Worm (Caenorhabditis elegans) whole organism, late embryonic: Measurements from ENCODE around the gene har-1.

Experiments used
- C08G9.2 ChIP-seq: sonication (generic microtip); optimal IDR thresholded peaks from 2 replicates; lab custom pipeline; 2016; ENCODE audit warnings: mild to moderate bottlenecking, missing genetic modification characterization, moderate library complexity, missing compliant biosample characterization
- F13H6.1 ChIP-seq: sonication (generic microtip); optimal IDR thresholded peaks from 2 replicates; lab custom pipeline; 2016; ENCODE audit warnings: missing genetic modification characterization, missing compliant biosample characterization
- K09A11.1 ChIP-seq: sonication (generic microtip); optimal IDR thresholded peaks from 2 replicates; lab custom pipeline; 2017; ENCODE audit warnings: antibody characterized with exemption, mild to moderate bottlenecking, missing genetic modification characterization, missing compliant biosample characterization; ENCODE audit not compliant: insufficient read depth
- Y22D7AL.16 ChIP-seq: sonication (generic microtip); optimal IDR thresholded peaks from 2 replicates; lab custom pipeline; 2016; ENCODE audit warnings: missing genetic modification characterization, missing compliant biosample characterization
- ceh-14 ChIP-seq: sonication (generic microtip); optimal IDR thresholded peaks from 2 replicates; lab custom pipeline; 2016; ENCODE audit warnings: missing genotype, missing genetic modification characterization, missing compliant biosample characterization
- ceh-18 ChIP-seq: sonication (generic microtip); optimal IDR thresholded peaks from 2 replicates; lab custom pipeline; 2016; ENCODE audit warnings: missing genetic modification characterization, missing compliant biosample characterization
- ceh-2 ChIP-seq: sonication (generic microtip); optimal IDR thresholded peaks from 2 replicates; lab custom pipeline; 2016; ENCODE audit warnings: missing genotype, missing genetic modification characterization, missing compliant biosample characterization
- ceh-31 ChIP-seq: sonication (generic microtip); optimal IDR thresholded peaks from 2 replicates; lab custom pipeline; 2016; ENCODE audit warnings: missing genetic modification characterization, missing compliant biosample characterization
- ceh-45 ChIP-seq: fragments of 200-800 bp; sonication (Bioruptor generic); IDR thresholded peaks from 2 replicates; pipeline ENCODE4 v1.3.6; 2022; ENCODE audit warnings: missing genetic modification reagents, missing genetic modification characterization, missing compliant biosample characterization
- ceh-48 ChIP-seq: sonication (generic microtip); optimal IDR thresholded peaks from 2 replicates; lab custom pipeline; 2016; ENCODE audit warnings: missing genetic modification characterization, inconsistent platforms, missing compliant biosample characterization
- ceh-9 ChIP-seq: sonication (generic microtip); optimal IDR thresholded peaks from 2 replicates; lab custom pipeline; 2016; ENCODE audit warnings: mild to moderate bottlenecking, missing genetic modification characterization, inconsistent platforms, missing compliant biosample characterization
- che-1 ChIP-seq: sonication (generic microtip); optimal IDR thresholded peaks from 2 replicates; lab custom pipeline; 2016; ENCODE audit warnings: mild to moderate bottlenecking, missing genetic modification characterization, missing compliant biosample characterization
- dmd-4 ChIP-seq: sonication (generic microtip); optimal IDR thresholded peaks from 2 replicates; lab custom pipeline; 2016; ENCODE audit warnings: borderline replicate concordance, missing genetic modification characterization, missing compliant biosample characterization
- elt-2 ChIP-seq: sonication (generic microtip); optimal IDR thresholded peaks from 2 replicates; lab custom pipeline; 2016; ENCODE audit warnings: missing genetic modification reagents, missing genetic modification characterization, missing compliant biosample characterization
- elt-4 ChIP-seq: sonication (generic microtip); optimal IDR thresholded peaks from 2 replicates; lab custom pipeline; 2016; ENCODE audit warnings: missing genetic modification characterization, missing compliant biosample characterization
- eyg-1 ChIP-seq: sonication (generic microtip); optimal IDR thresholded peaks from 2 replicates; lab custom pipeline; 2016; ENCODE audit warnings: missing genotype, missing genetic modification characterization, missing compliant biosample characterization
- fax-1 ChIP-seq: sonication (generic microtip); optimal IDR thresholded peaks from 2 replicates; lab custom pipeline; 2016; ENCODE audit warnings: missing genotype, missing genetic modification characterization, missing compliant biosample characterization
- gmeb-2 ChIP-seq: sonication (generic microtip); optimal IDR thresholded peaks from 2 replicates; lab custom pipeline; 2016; ENCODE audit warnings: missing genetic modification characterization, inconsistent platforms, missing compliant biosample characterization
- hlh-13 ChIP-seq: fragments of 200-800 bp; sonication (Bioruptor generic); optimal IDR thresholded peaks from 2 replicates; lab custom pipeline; 2018; ENCODE audit warnings: mild to moderate bottlenecking, missing genetic modification characterization, missing compliant biosample characterization
- hlh-30 ChIP-seq: sonication (generic microtip); optimal IDR thresholded peaks from 2 replicates; lab custom pipeline; 2017; ENCODE audit warnings: antibody characterized with exemption, missing genetic modification characterization, missing compliant biosample characterization; ENCODE audit not compliant: insufficient read depth
- hlh-6 ChIP-seq: sonication (generic microtip); optimal IDR thresholded peaks from 2 replicates; lab custom pipeline; 2016; ENCODE audit warnings: missing genotype, missing genetic modification characterization, missing compliant biosample characterization
- lin-11 ChIP-seq: fragments of 200-800 bp; sonication (Bioruptor generic); optimal IDR thresholded peaks from 2 replicates; lab custom pipeline; 2018; ENCODE audit warnings: mild to moderate bottlenecking, missing genetic modification characterization, missing compliant biosample characterization
- madf-2 ChIP-seq: sonication (generic microtip); optimal IDR thresholded peaks from 2 replicates; lab custom pipeline; 2017; ENCODE audit warnings: missing genetic modification characterization, missing compliant biosample characterization
- mec-3 ChIP-seq: sonication (generic microtip); optimal IDR thresholded peaks from 2 replicates; lab custom pipeline; 2016; ENCODE audit warnings: borderline replicate concordance, missing genetic modification characterization, missing compliant biosample characterization
- nfya-1 ChIP-seq: sonication (generic microtip); optimal IDR thresholded peaks from 2 replicates; lab custom pipeline; 2017; ENCODE audit warnings: missing genetic modification characterization, mild to moderate bottlenecking, missing compliant biosample characterization, antibody characterized with exemption, moderate library complexity
- nhr-232 ChIP-seq: sonication (generic microtip); optimal IDR thresholded peaks from 2 replicates; lab custom pipeline; 2016; ENCODE audit warnings: missing genetic modification characterization, missing compliant biosample characterization
- npax-4 ChIP-seq: sonication (generic microtip); optimal IDR thresholded peaks from 2 replicates; lab custom pipeline; 2016; ENCODE audit warnings: missing genetic modification characterization, missing compliant biosample characterization
- pat-9 ChIP-seq: fragments of 200-800 bp; sonication (Bioruptor generic); optimal IDR thresholded peaks from 2 replicates; lab custom pipeline; 2018; ENCODE audit warnings: mild to moderate bottlenecking, missing genetic modification characterization, moderate library complexity, missing compliant biosample characterization
- pha-2 ChIP-seq: sonication (generic microtip); optimal IDR thresholded peaks from 2 replicates; lab custom pipeline; 2017; ENCODE audit warnings: mild to moderate bottlenecking, missing genetic modification characterization, missing compliant biosample characterization
- pha-4 ChIP-seq: fragments of 150-350 bp; optimal IDR thresholded peaks from 2 replicates; lab custom pipeline; 2018; ENCODE audit warnings: missing biosample characterization, missing genetic modification reagents, missing genetic modification characterization
- pqm-1 ChIP-seq: sonication (generic microtip); optimal IDR thresholded peaks from 2 replicates; lab custom pipeline; 2016; ENCODE audit warnings: missing genetic modification characterization, missing compliant biosample characterization
- ref-2 ChIP-seq: sonication (generic microtip); optimal IDR thresholded peaks from 2 replicates; lab custom pipeline; 2016; ENCODE audit warnings: missing genetic modification characterization, missing compliant biosample characterization
- rnt-1 ChIP-seq: sonication (generic microtip); optimal IDR thresholded peaks from 2 replicates; lab custom pipeline; 2016; ENCODE audit warnings: missing genetic modification characterization, missing compliant biosample characterization
- sdc-2 ChIP-seq: sonication (generic microtip); optimal IDR thresholded peaks from 2 replicates; lab custom pipeline; 2016; ENCODE audit warnings: missing genotype, missing genetic modification characterization, missing compliant biosample characterization
- sox-4 ChIP-seq: sonication (generic microtip); optimal IDR thresholded peaks from 2 replicates; lab custom pipeline; 2017; ENCODE audit warnings: mild to moderate bottlenecking, missing genetic modification characterization, inconsistent platforms, missing compliant biosample characterization
- ttx-3 ChIP-seq: sonication (generic microtip); optimal IDR thresholded peaks from 2 replicates; lab custom pipeline; 2016; ENCODE audit warnings: missing genetic modification reagents, missing genetic modification characterization, missing compliant biosample characterization
- unc-42 ChIP-seq: sonication (generic microtip); optimal IDR thresholded peaks from 2 replicates; lab custom pipeline; 2016; ENCODE audit warnings: missing genotype, missing genetic modification characterization, missing compliant biosample characterization
- unc-55 ChIP-seq: sonication (generic microtip); optimal IDR thresholded peaks from 2 replicates; lab custom pipeline; 2017; ENCODE audit warnings: missing biosample characterization, missing genetic modification reagents, missing genetic modification characterization

har-1 gene

DNA sequence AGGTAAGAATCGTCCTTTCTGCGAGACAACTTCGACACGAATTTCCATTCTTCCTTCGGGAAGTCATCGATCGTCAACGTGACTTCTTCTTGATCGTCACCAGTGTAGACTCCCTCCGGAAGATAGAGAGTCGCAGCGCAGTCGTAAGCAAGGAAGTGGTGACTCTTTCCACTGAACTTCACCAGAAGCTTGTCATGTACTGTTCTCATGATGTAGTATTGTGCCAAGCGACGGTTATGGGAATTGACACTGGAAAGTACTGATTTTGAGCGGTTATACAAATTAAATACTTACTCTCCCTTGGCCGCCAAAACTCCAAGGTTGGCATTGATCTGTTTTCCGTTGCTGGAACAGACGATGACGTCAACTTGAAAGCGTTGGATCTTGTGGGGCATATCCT is 23.6 kb downstream of the har-1 start:
- TF ChIP-seq fax-1 (tag; lab: Kevin White, UChicago) (no peak), rnt-1 (no peak), mec-3 (no peak), dmd-4 (tag; lab: Kevin White, UChicago) (no peak), ceh-9 (tag; lab: Kevin White, UChicago) (no peak), ceh-31 (no peak), elt-2 (tag; lab: Kevin White, UChicago) (no peak), nfya-1 (tag; lab: Kevin White, UChicago) (no peak), che-1 (tag; lab: Kevin White, UChicago) (no peak)

- TF ChIP-seq C08G9.2 (tag; lab: Kevin White, UChicago) (no peak), F13H6.1 (tag; lab: Kevin White, UChicago) (no peak), dmd-4 (tag; lab: Kevin White, UChicago) (no peak), eyg-1 (tag; lab: Kevin White, UChicago) (no peak), elt-4 (tag; lab: Kevin White, UChicago) (no peak), hlh-30 (tag; lab: Kevin White, UChicago) (no peak), ref-2 (tag; lab: Kevin White, UChicago) (no peak), ceh-48 (no peak), gmeb-2 (tag; lab: Kevin White, UChicago) (no peak), pqm-1 (tag; lab: Kevin White, UChicago) (no peak), Y22D7AL.16 (tag; lab: Kevin White, UChicago) (no peak), ceh-2 (no peak), ceh-45 (GFP tag; lab: Robert Waterston, UW) (no peak), pha-4 (tag; lab: Kevin White, UChicago) (no peak), ceh-14 (no peak), sdc-2 (tag; lab: Kevin White, UChicago) (no peak)
These were observed 24.3 kb downstream of the har-1 start, which contains the start of the genes hrde-1 and C16C10.13 for ce11 chrIII:4176109-4176596. Gene hrde-1, minus strand, starts transcription at chrIII:4176159. Gene C16C10.13, plus strand, starts transcription at chrIII:4176440.

DNA sequence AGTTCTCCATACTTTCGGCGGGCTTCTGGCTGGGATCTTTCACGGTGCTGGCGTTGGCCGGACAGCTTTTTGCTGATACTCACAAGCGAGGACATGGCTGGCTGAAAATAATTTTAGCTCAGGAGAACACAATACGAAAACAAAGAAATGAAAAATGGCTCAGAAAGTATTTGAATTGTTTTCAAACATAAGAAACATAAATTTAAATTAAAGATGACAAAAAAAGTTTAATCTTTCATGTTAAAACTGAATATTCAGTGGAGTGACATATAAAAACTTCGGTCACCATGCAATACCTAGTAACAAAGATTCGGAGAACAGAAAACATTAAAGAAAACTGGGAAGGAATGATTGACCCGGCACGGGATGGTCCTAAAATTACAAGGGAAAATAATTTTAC is 26.7 kb downstream of the har-1 start, which contains the start of gene C16C10.2:
TSS of gene C16C10.2 (minus strand) at position 101 of the 400 bp plus-strand sequence.
- no peak for TF ChIP-seq nfya-1 (tag; lab: Kevin White, UChicago)
- no peak for TF ChIP-seq pha-2 (tag; lab: Kevin White, UChicago)
- TF ChIP-seq madf-2 (tag; lab: Kevin White, UChicago): no peak
- TF ChIP-seq rnt-1: no peak
- no peak for TF ChIP-seq unc-55 (GFP tag; lab: Kevin White, UChicago)

DNA sequence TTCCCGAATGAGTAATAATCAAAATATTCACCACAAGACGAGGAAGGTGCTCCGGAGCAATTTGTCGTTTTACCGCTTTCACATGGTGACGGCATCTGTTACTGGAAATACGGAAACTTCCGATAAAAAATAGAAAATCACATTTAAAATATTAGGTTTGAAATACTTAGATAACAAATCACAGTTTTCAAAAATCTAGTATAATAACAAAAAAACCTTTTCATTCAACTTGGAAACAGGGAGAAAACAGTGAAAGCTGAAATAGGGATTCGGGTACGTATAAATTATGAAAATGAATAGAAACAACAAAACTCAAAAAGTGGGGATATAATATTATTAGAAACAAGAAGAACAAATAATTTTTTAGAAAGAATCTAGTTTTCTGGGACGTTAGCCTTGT is 29.5 kb downstream of the har-1 start, which contains the start of gene C16C10.1:
TSS of gene C16C10.1 (minus strand) at position 101 of the 400 bp plus-strand sequence.
- TF ChIP-seq nhr-232 (tag; lab: Kevin White, UChicago): no peak
- no peak for TF ChIP-seq gmeb-2 (tag; lab: Kevin White, UChicago)
- no peak for TF ChIP-seq pat-9 (tag; lab: Kevin White, UChicago)
- no peak for TF ChIP-seq unc-42
- TF ChIP-seq Y22D7AL.16 (tag; lab: Kevin White, UChicago): no peak
- TF ChIP-seq K09A11.1 (tag; lab: Kevin White, UChicago): no peak
- TF ChIP-seq ceh-14: no peak
- TF ChIP-seq ceh-18 (tag; lab: Kevin White, UChicago): no peak
- no peak for TF ChIP-seq lin-11
- no peak for TF ChIP-seq sox-4
- TF ChIP-seq ttx-3 (tag; lab: Kevin White, UChicago): no peak
- TF ChIP-seq hlh-6 (tag; lab: Kevin White, UChicago): no peak
- no peak for TF ChIP-seq pha-2 (tag; lab: Kevin White, UChicago)
- TF ChIP-seq hlh-13: no peak
- no peak for TF ChIP-seq npax-4 (tag; lab: Kevin White, UChicago)
- TF ChIP-seq C08G9.2 (tag; lab: Kevin White, UChicago): no peak
- TF ChIP-seq, all 69 proteins: peak for 0
